Worm (Caenorhabditis elegans): ENCODE results near the gene F10C1.1.
A peak's percentile ranks its signal among the peaks of the same experiment; 100 is the strongest.

Gene F10C1.1

DNA sequence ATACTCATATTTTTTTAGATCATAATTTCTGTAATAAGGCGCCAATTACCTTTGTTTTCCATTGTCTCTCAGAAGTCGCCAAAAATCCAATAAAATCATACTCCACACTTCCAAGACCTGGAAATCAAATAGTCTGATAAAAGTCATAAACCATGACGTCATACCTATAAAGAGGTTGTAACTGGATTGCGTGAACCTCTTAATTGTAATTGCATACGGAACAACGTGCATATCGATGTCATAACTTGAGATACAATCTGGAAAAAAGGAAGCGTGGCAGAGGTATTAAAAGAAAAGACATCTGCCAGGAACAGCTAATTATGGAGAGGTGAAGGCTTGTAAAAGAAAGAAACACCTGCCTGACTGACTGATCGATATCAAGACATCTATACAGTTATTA, 28.9 kb upstream of the F10C1.1 start, which contains the start of gene F10C1.9:
TSS of gene F10C1.9 (minus strand) at position 197 of the 400 bp plus-strand sequence.
- TF ChIP-seq dmd-6 (GFP tag; IDR thresholded peaks at IDR 0.05) (0 out of 2 replicates have a peak, but pooled peaks have one; percentile 17), jun-1 (tag; optimal IDR thresholded peaks at IDR 0.05) (no peak)

DNA sequence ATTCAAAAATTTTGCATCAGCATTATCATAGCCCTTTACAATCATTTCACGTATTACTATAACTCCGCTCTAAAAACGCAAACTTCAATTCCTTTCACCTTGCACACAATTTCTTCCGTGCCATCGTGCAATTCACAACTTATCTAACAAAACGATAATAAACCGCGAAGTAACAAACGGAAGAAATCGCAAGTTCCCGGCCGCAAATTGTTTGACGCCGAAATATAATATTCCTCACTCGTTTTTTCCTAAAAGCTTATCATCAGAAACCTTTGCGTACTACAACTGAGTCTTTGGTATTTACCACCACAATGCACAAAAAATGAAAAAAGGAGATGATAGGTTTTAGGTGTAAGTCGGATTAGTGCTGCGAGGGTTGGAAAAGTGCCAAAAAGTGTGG, 26.7 kb upstream of the F10C1.1 start:
- TF ChIP-seq hmg-1.1 (GFP tag; IDR thresholded peaks at IDR 0.05), result no peak
- no peak for TF ChIP-seq dmd-8 (GFP tag; IDR thresholded peaks at IDR 0.05)
- TF ChIP-seq attf-4 (tag; optimal IDR thresholded peaks at IDR 0.05), result no peak
- no peak for TF ChIP-seq madf-5 (GFP tag; IDR thresholded peaks at IDR 0.05)
- no peak for TF ChIP-seq ztf-7 (tag; optimal IDR thresholded peaks at IDR 0.05)
- peak; percentile 73 for TF ChIP-seq pqm-1 (tag; optimal IDR thresholded peaks at IDR 0.05)
- TF ChIP-seq ceh-44 (GFP tag; IDR thresholded peaks at IDR 0.05), result no peak
- TF ChIP-seq sdz-12 (GFP tag; optimal IDR thresholded peaks at IDR 0.05), result no peak
- no peak for TF ChIP-seq R02D3.7 (tag; optimal IDR thresholded peaks at IDR 0.05)
- TF ChIP-seq snpc-1.2 (GFP tag; IDR thresholded peaks at IDR 0.05), result no peak
- no peak for TF ChIP-seq egl-27 (tag; optimal IDR thresholded peaks at IDR 0.05)
- TF ChIP-seq rbr-2 (tag; optimal IDR thresholded peaks at IDR 0.05), result no peak
- peak; percentile 21; the same call in 1 of the 2 replicates for TF ChIP-seq dmd-6 (GFP tag; IDR thresholded peaks at IDR 0.05)
- no peak for TF ChIP-seq hlh-30 (tag; optimal IDR thresholded peaks at IDR 0.05; ENCODE audit: insufficient read depth)
- TF ChIP-seq nhr-41 (GFP tag; IDR thresholded peaks at IDR 0.05), result no peak
- TF ChIP-seq cey-2 (tag; optimal IDR thresholded peaks at IDR 0.05; ENCODE audit: borderline replicate concordance, insufficient read depth), result no peak
- TF ChIP-seq lin-13 (GFP tag; optimal IDR thresholded peaks at IDR 0.05), result no peak
- no peak for TF ChIP-seq pha-4 (GFP tag; IDR thresholded peaks at IDR 0.05)
- no peak for TF ChIP-seq pha-4 (tag; optimal IDR thresholded peaks at IDR 0.05)
- TF ChIP-seq Y48G9A.11 (GFP tag; IDR thresholded peaks at IDR 0.05), result no peak
- no peak for TF ChIP-seq lsy-2 (tag; optimal IDR thresholded peaks at IDR 0.05)
- TF ChIP-seq hlh-11 (tag; optimal IDR thresholded peaks at IDR 0.05), result peak; percentile 30
- TF ChIP-seq duxl-1 (tag; optimal IDR thresholded peaks at IDR 0.05; ENCODE audit: poor library complexity), result no peak
- TF ChIP-seq skn-1 (tag; optimal IDR thresholded peaks at IDR 0.05), result no peak
- TF ChIP-seq daf-16 (GFP tag; optimal IDR thresholded peaks at IDR 0.05), result no peak
- peak; percentile 27 for TF ChIP-seq daf-16 (tag; optimal IDR thresholded peaks at IDR 0.05)
- TF ChIP-seq daf-19 (GFP tag; conservative IDR thresholded peaks at IDR 0.05), result no peak
- no peak for TF ChIP-seq daf-8 (GFP tag; IDR thresholded peaks at IDR 0.05)
- TF ChIP-seq mes-2 (tag; optimal IDR thresholded peaks at IDR 0.05; ENCODE audit: poor library complexity, severe bottlenecking), result no peak
- peak; percentile 72 for TF ChIP-seq nhr-28 (tag; optimal IDR thresholded peaks at IDR 0.05)
- no peak for TF ChIP-seq ctbp-1 (GFP tag; IDR thresholded peaks at IDR 0.05)

DNA sequence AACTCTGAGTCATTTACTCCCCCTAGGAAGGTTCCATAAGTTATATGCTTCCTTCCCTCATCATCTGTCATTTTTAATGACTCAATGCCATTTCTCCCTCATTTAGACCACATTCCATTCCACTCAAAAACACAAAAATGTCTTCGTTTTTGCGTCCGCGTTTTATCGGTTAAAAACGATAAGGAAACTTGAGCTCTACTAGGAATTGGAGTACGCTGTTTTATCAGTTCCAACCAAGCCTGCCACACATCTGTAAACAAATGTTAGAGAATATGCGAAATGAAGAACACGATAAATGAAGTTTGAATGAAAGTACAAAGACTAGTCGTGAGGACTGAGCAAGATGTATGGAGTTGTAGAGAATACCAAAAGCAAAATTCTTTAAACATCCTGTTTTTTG, 25.6 kb upstream of the F10C1.1 start:
- peak; percentile 28; the same call in 1 of the 2 replicates for TF ChIP-seq php-3 (GFP tag; IDR thresholded peaks at IDR 0.05)
- TF ChIP-seq dmd-8 (GFP tag; IDR thresholded peaks at IDR 0.05), result no peak
- no peak for TF ChIP-seq gei-8 (GFP tag; optimal IDR thresholded peaks at IDR 0.05)
- peak; percentile 85 for TF ChIP-seq hlh-11 (tag; optimal IDR thresholded peaks at IDR 0.05)
- peak; percentile 40 for TF ChIP-seq mep-1 (tag; optimal IDR thresholded peaks at IDR 0.05)
- TF ChIP-seq mxl-3 (GFP tag; optimal IDR thresholded peaks at IDR 0.05), result peak; percentile 14
- TF ChIP-seq spr-3 (GFP tag; optimal IDR thresholded peaks at IDR 0.05), result no peak
- TF ChIP-seq snpc-4 (tag; optimal IDR thresholded peaks at IDR 0.05), result no peak
- TF ChIP-seq lin-15B (tag; optimal IDR thresholded peaks at IDR 0.05), result no peak
- no peak for TF ChIP-seq hmg-1.1 (GFP tag; IDR thresholded peaks at IDR 0.05)
- peak; percentile 100 for TF ChIP-seq pqm-1 (tag; optimal IDR thresholded peaks at IDR 0.05)
- TF ChIP-seq nhr-28 (tag; optimal IDR thresholded peaks at IDR 0.05), result peak; percentile 72
- TF ChIP-seq nhr-48 (tag; optimal IDR thresholded peaks at IDR 0.05), result peak; percentile 27
- TF ChIP-seq nhr-10 (tag; optimal IDR thresholded peaks at IDR 0.05), result peak; percentile 46
- TF ChIP-seq unc-62 (GFP tag; optimal IDR thresholded peaks at IDR 0.05 in 1 of 2), result peak in 1 of 2 experiments; percentile 55
- TF ChIP-seq unc-62 (tag; optimal IDR thresholded peaks at IDR 0.05), result no peak
- TF ChIP-seq mdt-29 (GFP tag; IDR thresholded peaks at IDR 0.05), result no peak
- TF ChIP-seq daf-16 (GFP tag; optimal IDR thresholded peaks at IDR 0.05), result peak in 1 of 2 experiments; percentile 0
- peak; percentile 78 for TF ChIP-seq daf-16 (tag; optimal IDR thresholded peaks at IDR 0.05)
- TF ChIP-seq rbr-2 (tag; optimal IDR thresholded peaks at IDR 0.05), result no peak
- peak; percentile 45; the same call in 1 of the 2 replicates for TF ChIP-seq tra-1 (GFP tag; IDR thresholded peaks at IDR 0.05)
- peak; percentile 87 for TF ChIP-seq dmd-6 (GFP tag; IDR thresholded peaks at IDR 0.05)
- TF ChIP-seq zfp-3 (GFP tag; conservative IDR thresholded peaks at IDR 0.05), result no peak
- TF ChIP-seq ceh-44 (GFP tag; IDR thresholded peaks at IDR 0.05), result no peak
- peak; percentile 89 for TF ChIP-seq dve-1 (tag; optimal IDR thresholded peaks at IDR 0.05; ENCODE audit: insufficient read depth)
- peak; percentile 25; the same call in 1 of the 2 replicates for TF ChIP-seq pha-4 (GFP tag; IDR thresholded peaks at IDR 0.05)
- TF ChIP-seq pha-4 (tag; optimal IDR thresholded peaks at IDR 0.05), result no peak

All from whole organism, L4 larva.